Worm (Caenorhabditis elegans) whole organism, L2 larva: ENCODE measurements around the gene ser-1.

ENCODE experiments used
- R02D3.7 ChIP-seq: fragments of 150-350 bp; optimal IDR thresholded peaks from 2 replicates; lab custom pipeline; 2014; ENCODE audit warnings: missing biosample characterization, missing genetic modification characterization
- aly-2 ChIP-seq: fragments of 150-350 bp; optimal IDR thresholded peaks from 2 replicates; lab custom pipeline; 2014; ENCODE audit warnings: missing biosample characterization, missing genetic modification characterization
- blmp-1 ChIP-seq: sonication (generic microtip); optimal IDR thresholded peaks from 2 replicates; lab custom pipeline; 2017; ENCODE audit warnings: missing genetic modification characterization, mild to moderate bottlenecking, missing compliant biosample characterization, antibody characterized with exemption, moderate library complexity; ENCODE audit not compliant: insufficient read depth
- ceh-16 ChIP-seq: fragments of 150-350 bp; optimal IDR thresholded peaks from 2 replicates; lab custom pipeline; 2014; ENCODE audit warnings: missing biosample characterization, missing genetic modification characterization
- elt-1 ChIP-seq: fragments of 150-350 bp; optimal IDR thresholded peaks from 2 replicates; lab custom pipeline; 2014; ENCODE audit warnings: missing biosample characterization, missing genetic modification characterization
- elt-3 ChIP-seq: sonication (generic microtip); optimal IDR thresholded peaks from 2 replicates; lab custom pipeline; 2017; ENCODE audit warnings: missing biosample characterization, missing genetic modification characterization
- lsy-2 ChIP-seq, 2 experiments: fragments of 150-350 bp in 1 of 2; sonication (generic microtip) in 1 of 2; optimal IDR thresholded peaks; 2 replicates each; lab custom pipeline; 2014 to 2017; ENCODE audit warnings: missing biosample characterization in 2 of 2, missing genetic modification characterization in 2 of 2
- nhr-12 ChIP-seq: fragments of 150-350 bp; optimal IDR thresholded peaks from 2 replicates; lab custom pipeline; 2014; ENCODE audit warnings: missing biosample characterization, missing genetic modification characterization
- nhr-237 ChIP-seq: fragments of 150-350 bp; optimal IDR thresholded peaks from 2 replicates; lab custom pipeline; 2014; ENCODE audit warnings: missing biosample characterization, missing genetic modification characterization
- unc-39 ChIP-seq: fragments of 150-350 bp; optimal IDR thresholded peaks from 2 replicates; lab custom pipeline; 2014; ENCODE audit warnings: missing biosample characterization, missing genetic modification characterization

- TF ChIP-seq aly-2 (no peak), lsy-2 (tag; optimal IDR thresholded peaks at IDR 0.05; lab: Kevin White, UChicago) (no peak), elt-3 (tag; lab: Kevin White, UChicago) (no peak), elt-1 (tag; lab: Kevin White, UChicago) (no peak), nhr-237 (no peak), nhr-12 (tag; lab: Kevin White, UChicago) (no peak), ceh-16 (no peak), blmp-1 (tag; lab: Kevin White, UChicago) (no peak), unc-39 (tag; lab: Kevin White, UChicago) (no peak), R02D3.7 (tag; lab: Kevin White, UChicago) (no peak)
These were observed 14.8 kb upstream of the ser-1 start for ce11 chrX:16564515-16565285.
